Worm (Caenorhabditis elegans): ENCODE results near the gene C15F1.8.
A peak's percentile ranks its signal among the peaks of the same experiment; 100 is the strongest.

DNA sequence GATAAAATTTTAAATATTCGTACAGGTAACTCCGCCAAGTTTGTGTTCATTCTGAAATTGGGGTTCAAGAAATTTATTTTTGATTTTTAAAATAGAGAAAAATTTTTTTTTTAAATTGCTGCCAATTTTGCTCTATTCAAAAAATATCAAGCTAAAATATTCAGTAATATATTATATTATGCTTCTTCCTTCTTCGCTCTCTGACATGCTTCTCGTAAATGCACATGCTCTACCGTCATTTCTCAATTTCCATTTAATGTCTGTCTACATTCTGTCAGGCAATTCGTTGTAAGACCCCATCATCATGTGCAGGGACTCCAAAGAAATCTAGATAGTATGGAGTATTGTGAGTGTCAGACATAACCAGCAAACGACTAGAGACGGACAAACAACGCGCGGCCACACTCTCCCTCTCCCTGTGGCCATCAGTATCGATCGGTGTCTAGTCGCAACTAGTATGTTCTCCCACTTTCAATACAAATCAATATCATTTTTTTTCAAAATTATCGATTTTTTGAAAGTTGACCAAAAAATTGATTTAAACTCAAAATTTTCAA is 26.3 kb downstream of the C15F1.8 start, which contains the start of the genes malt-1 and ceh-38:
- TF ChIP-seq ceh-28 (tag; optimal IDR thresholded peaks at IDR 0.05) (no peak), daf-12 (tag; optimal IDR thresholded peaks at IDR 0.05) (peak; percentile 54), elt-3 (tag; optimal IDR thresholded peaks at IDR 0.05) (no peak), ama-1 (optimal IDR thresholded peaks at IDR 0.05) (no peak), nhr-12 (tag; optimal IDR thresholded peaks at IDR 0.05) (no peak), nhr-23 (tag; optimal IDR thresholded peaks at IDR 0.05) (peak; percentile 93), nhr-77 (tag; optimal IDR thresholded peaks at IDR 0.05) (no peak), R02D3.7 (tag; optimal IDR thresholded peaks at IDR 0.05) (peak; percentile 90), ZK546.5 (tag; optimal IDR thresholded peaks at IDR 0.05) (no peak), ztf-11 (tag; optimal IDR thresholded peaks at IDR 0.05) (no peak), sea-2 (GFP tag; optimal IDR thresholded peaks at IDR 0.05) (peak; percentile 73), unc-62 (GFP tag; optimal IDR thresholded peaks at IDR 0.05) (peak; percentile 72), jun-1 (tag; optimal IDR thresholded peaks at IDR 0.05) (peak; percentile 91)

Measured in whole organism, L3 larva.